Worm (Caenorhabditis elegans) whole organism, mixed stage, embryonic: Measurements from ENCODE around the gene ZK1236.1.

Experiments used
- blmp-1 ChIP-seq: fragments of 150-350 bp; optimal IDR thresholded peaks from 2 replicates; lab custom pipeline; 2014; ENCODE audit warnings: missing biosample characterization, missing genetic modification characterization
- lsy-2 ChIP-seq: fragments of 150-350 bp; optimal IDR thresholded peaks from 2 replicates; lab custom pipeline; 2014; ENCODE audit warnings: missing biosample characterization, missing genetic modification characterization
- nhr-12 ChIP-seq: fragments of 150-350 bp; optimal IDR thresholded peaks from 2 replicates; lab custom pipeline; 2014; ENCODE audit warnings: missing biosample characterization, missing genetic modification characterization
- nhr-237 ChIP-seq: fragments of 150-350 bp; optimal IDR thresholded peaks from 2 replicates; lab custom pipeline; 2014; ENCODE audit warnings: missing biosample characterization, missing genetic modification characterization
- nhr-28 ChIP-seq: fragments of 150-350 bp; optimal IDR thresholded peaks from 2 replicates; lab custom pipeline; 2014; ENCODE audit warnings: missing biosample characterization, missing genetic modification characterization
- snpc-4 ChIP-seq: fragments of 150-350 bp; optimal IDR thresholded peaks from 2 replicates; lab custom pipeline; 2014; ENCODE audit warnings: missing biosample characterization, missing genetic modification characterization

ce11 chrIII:8403507-8403906 lies 25.6 kb upstream of the ZK1236.1 start, which contains the start of gene cutc-1:
- TF ChIP-seq blmp-1 (tag; lab: Kevin White, UChicago) (no peak), snpc-4 (tag; lab: Kevin White, UChicago) (no peak), nhr-12 (no peak), lsy-2 (tag; lab: Kevin White, UChicago) (no peak), nhr-28 (no peak), nhr-237 (no peak)
